Fruit fly (Drosophila melanogaster): ENCODE data around the gene CG43703.

dm6 chr2L:3740443-3740842 is 24.9 kb upstream of the CG43703 start:
- TF ChIP-seq CG8478 (optimal IDR thresholded peaks at IDR 0.05) (no peak), CTCF (optimal IDR thresholded peaks at IDR 0.05) (no peak)
